Fruit fly (Drosophila melanogaster): Measurements from ENCODE around the gene Atx-1.

dm6 chrX:6778068-6778467, 44.9 kb upstream of the Atx-1 start:
- TF ChIP-seq Lpt (GFP tag; optimal IDR thresholded peaks at IDR 0.05) (no peak), Eip75B (GFP tag; optimal IDR thresholded peaks at IDR 0.05) (no peak), cyc (GFP tag; optimal IDR thresholded peaks at IDR 0.05) (no peak), Met (GFP tag; optimal IDR thresholded peaks at IDR 0.05) (peak; percentile 55)

Data from whole organism, prepupa.